Fruit fly (Drosophila melanogaster) whole organism, embryonic: Measurements from ENCODE around the gene tmod.

Source experiments
- C15 ChIP-seq: fragments of 200-800 bp; sonication (Bioruptor generic); IDR thresholded peaks from 3 replicates; pipeline ENCODE4 v1.3.6; 2022; ENCODE audit warnings: missing biosample characterization, missing genetic modification characterization
- CG10274 ChIP-seq: fragments of 200-800 bp; sonication (Bioruptor generic); optimal IDR thresholded peaks from 3 replicates; lab custom pipeline; 2017; ENCODE audit warnings: missing biosample characterization, mild to moderate bottlenecking, missing genetic modification characterization
- CG10366 ChIP-seq: fragments of 200-800 bp; sonication (Bioruptor generic); IDR thresholded peaks from 2 replicates; pipeline ENCODE4 v1.3.6; 2022; ENCODE audit warnings: missing biosample characterization, missing genetic modification characterization
- CG13296 ChIP-seq: fragments of 200-800 bp; sonication (Bioruptor generic); optimal IDR thresholded peaks from 3 replicates; lab custom pipeline; 2018; ENCODE audit warnings: missing biosample characterization, mild to moderate bottlenecking, missing genetic modification characterization
- CG13775 ChIP-seq: fragments of 200-800 bp; sonication (Bioruptor generic); optimal IDR thresholded peaks from 3 replicates; lab custom pipeline; 2017; ENCODE audit warnings: missing biosample characterization, mild to moderate bottlenecking, missing genetic modification characterization
- CG15269 ChIP-seq: fragments of 200-800 bp; sonication (Bioruptor generic); optimal IDR thresholded peaks from 2 replicates; lab custom pipeline; 2018; ENCODE audit warnings: missing biosample characterization, mild to moderate bottlenecking, missing genetic modification characterization, moderate library complexity
- CG16815 ChIP-seq: fragments of 200-800 bp; sonication (Bioruptor generic); optimal IDR thresholded peaks from 3 replicates; lab custom pipeline; 2017; ENCODE audit warnings: missing biosample characterization, mild to moderate bottlenecking, missing genetic modification characterization
- CG17359 ChIP-seq: fragments of 200-800 bp; sonication (Bioruptor generic); optimal IDR thresholded peaks from 3 replicates; lab custom pipeline; 2018; ENCODE audit warnings: missing biosample characterization, mild to moderate bottlenecking, missing genetic modification characterization, moderate library complexity
- CG2129 ChIP-seq: fragments of 200-800 bp; sonication (Bioruptor generic); IDR thresholded peaks from 2 replicates; pipeline ENCODE4 v1.3.6; 2022; ENCODE audit warnings: missing biosample characterization, missing genetic modification characterization; ENCODE audit not compliant: partially characterized antibody
- CG2712 ChIP-seq: fragments of 200-800 bp; optimal IDR thresholded peaks from 3 replicates; lab custom pipeline; 2019; ENCODE audit warnings: missing biosample characterization, mild to moderate bottlenecking, missing genetic modification characterization, moderate library complexity
- CG3838 ChIP-seq: fragments of 200-800 bp; sonication (Bioruptor generic); optimal IDR thresholded peaks from 3 replicates; lab custom pipeline; 2016; ENCODE audit warnings: missing biosample characterization, missing genetic modification characterization
- CG4404 ChIP-seq: fragments of 200-800 bp; sonication (Bioruptor generic); IDR thresholded peaks from 2 replicates; pipeline ENCODE4 v1.3.6; 2022; ENCODE audit warnings: missing biosample characterization, missing genetic modification characterization
- CG4424 ChIP-seq: fragments of 200-800 bp; sonication (Bioruptor generic); optimal IDR thresholded peaks from 3 replicates; lab custom pipeline; 2016; ENCODE audit warnings: missing biosample characterization, missing genetic modification characterization
- CG7271 ChIP-seq: fragments of 200-800 bp; sonication (Bioruptor generic); optimal IDR thresholded peaks from 2 replicates; lab custom pipeline; 2018; ENCODE audit warnings: missing biosample characterization, mild to moderate bottlenecking, missing genetic modification characterization, moderate library complexity
- CG7357 ChIP-seq: fragments of 200-800 bp; sonication (Bioruptor generic); IDR thresholded peaks from 3 replicates; pipeline ENCODE4 v1.3.6; 2022; ENCODE audit warnings: missing biosample characterization, missing genetic modification characterization
- CG8089 ChIP-seq: fragments of 200-800 bp; sonication (Bioruptor generic); optimal IDR thresholded peaks from 3 replicates; lab custom pipeline; 2016; ENCODE audit warnings: missing biosample characterization, missing genetic modification characterization
- Camta ChIP-seq: fragments of 200-800 bp; sonication (Bioruptor generic); optimal IDR thresholded peaks from 2 replicates; lab custom pipeline; 2016; ENCODE audit warnings: missing biosample characterization, missing genetic modification characterization
- Chrac-16 ChIP-seq: fragments of 200-800 bp; sonication (Bioruptor generic); optimal IDR thresholded peaks from 3 replicates; lab custom pipeline; 2016; ENCODE audit warnings: missing biosample characterization, missing genetic modification characterization
- D19B ChIP-seq: fragments of 200-800 bp; sonication (Bioruptor generic); optimal IDR thresholded peaks from 2 replicates; lab custom pipeline; 2017; ENCODE audit warnings: missing biosample characterization, mild to moderate bottlenecking, missing genetic modification characterization
- NC2β ChIP-seq: fragments of 200-800 bp; sonication (Bioruptor generic); optimal IDR thresholded peaks from 2 replicates; lab custom pipeline; 2016; ENCODE audit warnings: missing biosample characterization, missing genetic modification characterization
- Nf-YC ChIP-seq: fragments of 200-800 bp; optimal IDR thresholded peaks from 3 replicates; lab custom pipeline; 2019; ENCODE audit warnings: missing biosample characterization, mild to moderate bottlenecking, missing genetic modification characterization, moderate library complexity
- Rx ChIP-seq: fragments of 200-800 bp; sonication (Bioruptor generic); IDR thresholded peaks from 2 replicates; pipeline ENCODE4 v1.3.6; 2022; ENCODE audit warnings: missing biosample characterization, missing genetic modification characterization
- Six4 ChIP-seq: fragments of 200-800 bp; sonication (Bioruptor generic); optimal IDR thresholded peaks from 2 replicates; lab custom pipeline; 2016; ENCODE audit warnings: missing biosample characterization, missing genetic modification characterization
- ac ChIP-seq: fragments of 200-800 bp; sonication (Bioruptor generic); optimal IDR thresholded peaks from 3 replicates; lab custom pipeline; 2017; ENCODE audit warnings: missing biosample characterization, mild to moderate bottlenecking, missing genetic modification characterization
- aop ChIP-seq: fragments of 200-800 bp; sonication (Bioruptor generic); IDR thresholded peaks from 2 replicates; pipeline ENCODE4 v1.3.6; 2022; ENCODE audit warnings: missing biosample characterization, missing genetic modification characterization
- ap ChIP-seq: fragments of 200-800 bp; sonication (Bioruptor generic); IDR thresholded peaks from 2 replicates; pipeline ENCODE4 v1.3.6; 2022; ENCODE audit warnings: missing biosample characterization, missing genetic modification characterization
- br ChIP-seq: fragments of >200 bp; optimal IDR thresholded peaks from 2 replicates; lab custom pipeline; 2017
- cg ChIP-seq: fragments of 200-800 bp; sonication (Bioruptor generic); optimal IDR thresholded peaks from 3 replicates; lab custom pipeline; 2019; ENCODE audit warnings: missing biosample characterization, mild to moderate bottlenecking, missing genetic modification characterization, moderate library complexity
- chm ChIP-seq: fragments of 200-800 bp; sonication (Bioruptor generic); IDR thresholded peaks from 2 replicates; pipeline ENCODE4 v1.3.6; 2022; ENCODE audit warnings: missing biosample characterization, missing genetic modification characterization
- dmrt99B ChIP-seq: fragments of 200-800 bp; sonication (Bioruptor generic); optimal IDR thresholded peaks from 2 replicates; lab custom pipeline; 2018; ENCODE audit warnings: missing biosample characterization, mild to moderate bottlenecking, missing genetic modification characterization, moderate library complexity
- fd64A ChIP-seq: fragments of 200-800 bp; sonication (Bioruptor generic); optimal IDR thresholded peaks from 3 replicates; lab custom pipeline; 2018; ENCODE audit warnings: missing biosample characterization, mild to moderate bottlenecking, missing genetic modification characterization
- ftz-f1 ChIP-seq: fragments of 200-800 bp; sonication (Bioruptor generic); optimal IDR thresholded peaks from 2 replicates; lab custom pipeline; 2016; ENCODE audit warnings: missing biosample characterization, missing genetic modification characterization
- gcm ChIP-seq: fragments of 200-800 bp; sonication (Bioruptor generic); optimal IDR thresholded peaks from 2 replicates; lab custom pipeline; 2019; ENCODE audit warnings: missing biosample characterization, mild to moderate bottlenecking, missing genetic modification characterization, moderate library complexity
- ham ChIP-seq: fragments of 200-800 bp; sonication (Bioruptor generic); IDR thresholded peaks from 2 replicates; pipeline ENCODE4 v1.3.6; 2022; ENCODE audit warnings: missing biosample characterization, missing genetic modification characterization
- her ChIP-seq: fragments of 200-800 bp; sonication (Bioruptor generic); optimal IDR thresholded peaks from 2 replicates; lab custom pipeline; 2016; ENCODE audit warnings: missing biosample characterization, missing genetic modification characterization
- hkb ChIP-seq, 2 experiments: fragments of 200-800 bp in 1 of 2; fragments of >200 bp in 1 of 2; sonication (Bioruptor generic) in 1 of 2; IDR thresholded peaks in 1 of 2; optimal IDR thresholded peaks in 1 of 2; 2 replicates each; pipeline versions ENCODE4 v1.3.6 to Lab custom; 2017 to 2022; ENCODE audit warnings: missing biosample characterization in 1 of 2, missing genetic modification characterization in 1 of 2
- lab ChIP-seq: fragments of 200-800 bp; sonication (Bioruptor generic); optimal IDR thresholded peaks from 3 replicates; lab custom pipeline; 2017; ENCODE audit warnings: missing biosample characterization, missing genetic modification characterization, mild to moderate bottlenecking, moderate library complexity, missing genetic modification reagents
- lilli ChIP-seq: fragments of 200-800 bp; sonication (Bioruptor generic); optimal IDR thresholded peaks from 3 replicates; lab custom pipeline; 2016; ENCODE audit warnings: missing biosample characterization, missing genetic modification characterization
- maf-S ChIP-seq: fragments of 200-800 bp; sonication (Bioruptor generic); optimal IDR thresholded peaks from 2 replicates; lab custom pipeline; 2016; ENCODE audit warnings: missing biosample characterization, missing genetic modification characterization
- nerfin-1 ChIP-seq: fragments of 200-800 bp; sonication (Bioruptor generic); optimal IDR thresholded peaks from 3 replicates; lab custom pipeline; 2019; ENCODE audit warnings: missing biosample characterization, mild to moderate bottlenecking, missing genetic modification characterization, moderate library complexity
- nmo ChIP-seq: fragments of 200-800 bp; sonication (Bioruptor generic); optimal IDR thresholded peaks from 2 replicates; lab custom pipeline; 2018; ENCODE audit warnings: missing biosample characterization, mild to moderate bottlenecking, missing genetic modification characterization, moderate library complexity
- pan ChIP-seq, 4 experiments: fragments of >200 bp in 3 of 4; fragments of 200-800 bp in 1 of 4; sonication (Bioruptor generic) in 1 of 4; optimal IDR thresholded peaks in 3 of 4; IDR thresholded peaks in 1 of 4; 2 replicates each; pipeline versions ENCODE4 v1.3.6 to Lab custom; 2017 to 2022; ENCODE audit warnings: missing biosample characterization in 2 of 4, missing genetic modification characterization in 2 of 4, mixed read lengths in 1 of 4
- seq ChIP-seq: fragments of 200-800 bp; sonication (Bioruptor generic); IDR thresholded peaks from 2 replicates; pipeline ENCODE4 v1.3.6; 2022; ENCODE audit warnings: missing biosample characterization, missing genetic modification characterization
- stwl ChIP-seq: fragments of 200-800 bp; sonication (Bioruptor generic); optimal IDR thresholded peaks from 3 replicates; lab custom pipeline; 2018; ENCODE audit warnings: missing biosample characterization, mild to moderate bottlenecking, missing genetic modification characterization, moderate library complexity
- sug ChIP-seq: fragments of 200-800 bp; optimal IDR thresholded peaks from 2 replicates; lab custom pipeline; 2019; ENCODE audit warnings: missing biosample characterization, mild to moderate bottlenecking, missing genetic modification characterization, moderate library complexity
- tap ChIP-seq: fragments of 200-800 bp; optimal IDR thresholded peaks from 3 replicates; lab custom pipeline; 2019; ENCODE audit warnings: missing biosample characterization, mild to moderate bottlenecking, missing genetic modification characterization, moderate library complexity
- twi ChIP-seq: fragments of 200-800 bp; optimal IDR thresholded peaks from 2 replicates; lab custom pipeline; 2019; ENCODE audit warnings: missing biosample characterization, mild to moderate bottlenecking, missing genetic modification characterization, moderate library complexity
- vvl ChIP-seq: fragments of 200-800 bp; sonication (Bioruptor generic); IDR thresholded peaks from 2 replicates; pipeline ENCODE4 v1.3.6; 2022; ENCODE audit warnings: missing biosample characterization, missing genetic modification characterization
- zfh1 ChIP-seq: fragments of 200-800 bp; sonication (Bioruptor generic); IDR thresholded peaks from 3 replicates; pipeline ENCODE4 v1.3.6; 2022; ENCODE audit warnings: missing biosample characterization, missing genetic modification characterization

tmod gene

DNA sequence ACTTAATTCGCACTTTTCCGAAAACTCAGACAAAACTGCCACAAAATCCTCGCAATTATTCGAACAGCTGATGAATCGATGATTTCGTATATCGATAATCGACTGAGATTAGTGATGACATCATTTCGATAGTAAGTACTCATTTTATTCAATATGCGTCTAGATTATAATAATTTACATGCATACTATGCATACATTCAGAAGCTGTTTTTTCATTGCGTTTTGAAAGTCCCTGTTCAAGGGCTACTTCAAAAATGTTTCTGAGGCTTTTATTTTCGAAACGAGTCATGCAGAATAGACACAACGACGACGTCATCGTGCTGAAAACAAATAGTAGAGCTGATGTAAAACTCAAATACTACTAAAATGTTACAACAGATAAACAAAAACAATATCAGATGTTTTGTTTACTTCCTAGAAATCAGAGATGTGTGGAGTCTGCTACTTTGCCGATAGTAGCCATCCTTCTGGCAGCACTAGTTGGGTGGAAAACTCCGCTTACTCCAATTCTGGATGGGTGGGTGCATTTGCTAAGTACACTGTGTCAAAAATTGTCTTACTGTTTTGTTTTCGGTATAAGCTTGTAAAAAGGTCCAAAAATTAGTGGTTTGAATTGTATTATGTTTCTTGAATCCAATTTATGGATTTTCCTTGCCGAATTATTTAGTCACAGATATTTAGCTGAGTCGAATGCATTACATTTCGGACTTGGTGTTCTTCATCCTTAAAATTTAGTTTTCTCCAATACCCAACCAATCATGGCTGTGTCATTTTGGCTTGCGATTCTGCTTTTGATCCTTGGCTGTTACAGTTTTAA is 69.2 kb downstream of the tmod start, which contains the start of the genes CG2246 and CG31021 (continued):
- TF ChIP-seq ap (GFP tag; lab: Robert Waterston, UW) (no peak), CG10366 (GFP tag; lab: Robert Waterston, UW) (no peak; the same call in 1 of the 2 replicates), chm (GFP tag; lab: Robert Waterston, UW) (no peak), ham (GFP tag; lab: Robert Waterston, UW) (no peak), ftz-f1 (no peak), CG16815 (GFP tag; lab: Kevin White, UChicago) (peak; percentile 43), her (GFP tag; lab: Kevin White, UChicago) (peak; percentile 41), br (lab: Kevin White, UChicago) (no peak), tap (tag; lab: Kevin White, UChicago) (no peak), Chrac-16 (GFP tag; lab: Kevin White, UChicago) (peak; percentile 34), lab (GFP tag; lab: Kevin White, UChicago) (peak; percentile 58), aop (GFP tag; lab: Robert Waterston, UW) (no peak), ac (GFP tag; lab: Kevin White, UChicago) (no peak), Nf-YC (tag; lab: Kevin White, UChicago) (peak; percentile 35), CG2129 (GFP tag; lab: Robert Waterston, UW) (peak; percentile 51), CG13775 (peak; percentile 53), nerfin-1 (peak; percentile 39), CG8089 (GFP tag; lab: Kevin White, UChicago) (no peak), fd64A (no peak), sug (tag; lab: Kevin White, UChicago) (no peak), cg (GFP tag; lab: Kevin White, UChicago) (no peak), D19B (GFP tag; lab: Kevin White, UChicago) (no peak), Camta (GFP tag; lab: Kevin White, UChicago) (peak; percentile 15), hkb (optimal IDR thresholded peaks at IDR 0.05; lab: Kevin White, UChicago) (no peak), hkb (GFP tag; IDR thresholded peaks at IDR 0.05; lab: Robert Waterston, UW) (no peak), seq (GFP tag; lab: Robert Waterston, UW) (no peak), CG4424 (GFP tag; lab: Kevin White, UChicago) (peak; percentile 21), NC2β (GFP tag; lab: Kevin White, UChicago) (no peak), vvl (GFP tag; lab: Robert Waterston, UW) (peak; percentile 80; the same call in 1 of the 2 replicates), CG2712 (tag; lab: Kevin White, UChicago) (peak; percentile 61), CG7357 (no peak), C15 (GFP tag; lab: Robert Waterston, UW) (no peak), CG4404 (no peak), CG10274 (GFP tag; lab: Kevin White, UChicago) (no peak), Six4 (GFP tag; lab: Kevin White, UChicago) (peak; percentile 21), dmrt99B (peak; percentile 41), CG7271 (tag; lab: Kevin White, UChicago) (no peak), CG15269 (tag; lab: Kevin White, UChicago) (peak; percentile 28), twi (tag; lab: Kevin White, UChicago) (no peak), maf-S (GFP tag; lab: Kevin White, UChicago) (peak; percentile 2), stwl (tag; lab: Kevin White, UChicago) (peak; percentile 76), nmo (peak; percentile 64), zfh1 (peak; percentile 37; the same call in 2 of the 3 replicates), CG17359 (tag; lab: Kevin White, UChicago) (peak; percentile 19), CG3838 (GFP tag; lab: Kevin White, UChicago) (peak; percentile 88), lilli (GFP tag; lab: Kevin White, UChicago) (peak; percentile 68), pan (optimal IDR thresholded peaks at IDR 0.05; lab: Kevin White, UChicago) (no peak), pan (GFP tag; optimal IDR thresholded peaks at IDR 0.05 in 1 of 2, IDR thresholded peaks at IDR 0.05 in 1 of 2) (peak in 1 of 2 experiments; percentile 29), CG13296 (no peak), gcm (GFP tag; lab: Kevin White, UChicago) (no peak), Rx (GFP tag; lab: Robert Waterston, UW) (peak; percentile 15; the same call in 1 of the 2 replicates)
